Fruit fly (Drosophila melanogaster) whole organism, embryonic: ENCODE measurements around the gene Mbs.

Experiments
- CG10274 ChIP-seq: fragments of 200-800 bp; sonication (Bioruptor generic); optimal IDR thresholded peaks from 3 replicates; lab custom pipeline; 2017; ENCODE audit warnings: missing biosample characterization, mild to moderate bottlenecking, missing genetic modification characterization
- CG10959 ChIP-seq: fragments of 200-800 bp; sonication (Bioruptor generic); IDR thresholded peaks from 2 replicates; pipeline ENCODE4 v1.3.6; 2022; ENCODE audit warnings: missing biosample characterization, missing genetic modification characterization
- CG11560 ChIP-seq: fragments of 200-800 bp; sonication (Bioruptor generic); IDR thresholded peaks from 3 replicates; pipeline ENCODE4 v1.3.6; 2022; ENCODE audit warnings: missing biosample characterization, missing genetic modification characterization
- CG13123 ChIP-seq: fragments of 200-800 bp; sonication (Bioruptor generic); optimal IDR thresholded peaks from 2 replicates; lab custom pipeline; 2016; ENCODE audit warnings: missing biosample characterization, missing genetic modification characterization
- CG13296 ChIP-seq: fragments of 200-800 bp; sonication (Bioruptor generic); optimal IDR thresholded peaks from 3 replicates; lab custom pipeline; 2018; ENCODE audit warnings: missing biosample characterization, mild to moderate bottlenecking, missing genetic modification characterization
- CG13424 ChIP-seq: fragments of 200-800 bp; sonication (Bioruptor generic); optimal IDR thresholded peaks from 2 replicates; lab custom pipeline; 2019; ENCODE audit warnings: missing biosample characterization, mild to moderate bottlenecking, missing genetic modification characterization, moderate library complexity
- CG2129 ChIP-seq: fragments of 200-800 bp; sonication (Bioruptor generic); IDR thresholded peaks from 2 replicates; pipeline ENCODE4 v1.3.6; 2022; ENCODE audit warnings: missing biosample characterization, missing genetic modification characterization; ENCODE audit not compliant: partially characterized antibody
- CG2202 ChIP-seq: fragments of 200-800 bp; sonication (Bioruptor generic); optimal IDR thresholded peaks from 2 replicates; lab custom pipeline; 2018; ENCODE audit warnings: missing biosample characterization, mild to moderate bottlenecking, missing genetic modification characterization
- CG2678 ChIP-seq: fragments of 200-800 bp; sonication (Bioruptor generic); optimal IDR thresholded peaks from 3 replicates; lab custom pipeline; 2019; ENCODE audit warnings: missing biosample characterization, mild to moderate bottlenecking, missing genetic modification characterization, moderate library complexity
- CG2712 ChIP-seq: fragments of 200-800 bp; optimal IDR thresholded peaks from 3 replicates; lab custom pipeline; 2019; ENCODE audit warnings: missing biosample characterization, mild to moderate bottlenecking, missing genetic modification characterization, moderate library complexity
- CG30431 ChIP-seq: fragments of 200-800 bp; sonication (Bioruptor generic); optimal IDR thresholded peaks from 2 replicates; lab custom pipeline; 2017; ENCODE audit warnings: missing biosample characterization, missing genetic modification characterization
- CG3065 ChIP-seq: fragments of 200-800 bp; sonication (Bioruptor generic); optimal IDR thresholded peaks from 2 replicates; lab custom pipeline; 2016; ENCODE audit warnings: missing biosample characterization, missing genetic modification characterization
- CG32772 ChIP-seq: fragments of 200-800 bp; sonication (Bioruptor generic); IDR thresholded peaks from 2 replicates; pipeline ENCODE4 v1.3.6; 2022; ENCODE audit warnings: missing biosample characterization, missing genetic modification characterization
- CG3995 ChIP-seq: fragments of 200-800 bp; sonication (Bioruptor generic); optimal IDR thresholded peaks from 3 replicates; lab custom pipeline; 2016; ENCODE audit warnings: missing biosample characterization, missing genetic modification characterization
- CG4360 ChIP-seq: fragments of 200-800 bp; sonication (Bioruptor generic); IDR thresholded peaks from 2 replicates; pipeline ENCODE4 v1.3.6; 2022; ENCODE audit warnings: missing biosample characterization, missing genetic modification characterization
- CG4424 ChIP-seq: fragments of 200-800 bp; sonication (Bioruptor generic); optimal IDR thresholded peaks from 3 replicates; lab custom pipeline; 2016; ENCODE audit warnings: missing biosample characterization, missing genetic modification characterization
- CG9437 ChIP-seq: fragments of 200-800 bp; sonication (Bioruptor generic); optimal IDR thresholded peaks from 2 replicates; lab custom pipeline; 2018; ENCODE audit warnings: missing biosample characterization, mild to moderate bottlenecking, missing genetic modification characterization
- CG9727 ChIP-seq: fragments of 200-800 bp; sonication (Bioruptor generic); optimal IDR thresholded peaks from 3 replicates; lab custom pipeline; 2017; ENCODE audit warnings: missing biosample characterization, mild to moderate bottlenecking, missing genetic modification characterization
- CG9797 ChIP-seq: fragments of 200-800 bp; sonication (Bioruptor generic); optimal IDR thresholded peaks from 3 replicates; lab custom pipeline; 2018; ENCODE audit warnings: missing biosample characterization, mild to moderate bottlenecking, missing genetic modification characterization
- CHES-1-like ChIP-seq: fragments of 200-800 bp; sonication (Bioruptor generic); optimal IDR thresholded peaks from 2 replicates; lab custom pipeline; 2016; ENCODE audit warnings: missing biosample characterization, missing genetic modification characterization
- CkIIα-i1 ChIP-seq: fragments of 200-800 bp; sonication (Bioruptor generic); IDR thresholded peaks from 2 replicates; pipeline ENCODE4 v1.3.6; 2022; ENCODE audit warnings: missing biosample characterization, missing genetic modification characterization
- E2f2 ChIP-seq: fragments of 200-800 bp; sonication (Bioruptor generic); IDR thresholded peaks from 2 replicates; pipeline ENCODE4 v1.3.6; 2022; ENCODE audit warnings: missing biosample characterization, missing genetic modification characterization
- Ets65A ChIP-seq: fragments of 200-800 bp; sonication (Bioruptor generic); peaks from one replicate; lab custom pipeline; 2016; ENCODE audit warnings: missing biosample characterization, missing genetic modification characterization
- Fer1 ChIP-seq: fragments of 200-800 bp; sonication (Bioruptor generic); optimal IDR thresholded peaks from 2 replicates; lab custom pipeline; 2017; ENCODE audit warnings: missing biosample characterization, mild to moderate bottlenecking, missing genetic modification characterization
- HLH54F ChIP-seq: fragments of 200-800 bp; sonication (Bioruptor generic); optimal IDR thresholded peaks from 3 replicates; lab custom pipeline; 2016; ENCODE audit warnings: missing biosample characterization, missing genetic modification characterization
- Hey ChIP-seq: fragments of 200-800 bp; sonication (Bioruptor generic); optimal IDR thresholded peaks from 3 replicates; lab custom pipeline; 2018; ENCODE audit warnings: missing biosample characterization, mild to moderate bottlenecking, missing genetic modification characterization
- HmgD ChIP-seq: fragments of 200-800 bp; sonication (Bioruptor generic); optimal IDR thresholded peaks from 3 replicates; lab custom pipeline; 2016; ENCODE audit warnings: missing biosample characterization, missing genetic modification characterization
- Lim3 ChIP-seq: fragments of 200-800 bp; sonication (Bioruptor generic); IDR thresholded peaks from 2 replicates; pipeline ENCODE4 v1.3.6; 2022; ENCODE audit warnings: missing biosample characterization, missing genetic modification characterization
- Sox102F ChIP-seq: fragments of 200-800 bp; sonication (Bioruptor generic); optimal IDR thresholded peaks from 2 replicates; lab custom pipeline; 2018; ENCODE audit warnings: missing biosample characterization, mild to moderate bottlenecking, missing genetic modification characterization, moderate library complexity
- Sry-δ ChIP-seq: fragments of 200-800 bp; sonication (Bioruptor generic); optimal IDR thresholded peaks from 2 replicates; lab custom pipeline; 2016; ENCODE audit warnings: missing biosample characterization, missing genetic modification characterization
- Trl ChIP-seq, 3 experiments: fragments of >200 bp in 2 of 3; fragments of 200-800 bp in 1 of 3; sonication (Bioruptor generic) in 1 of 3; optimal IDR thresholded peaks; 2 replicates in 1 of 3; 3 replicates in 2 of 3; lab custom pipeline; 2016 to 2017; ENCODE audit warnings: missing biosample characterization in 1 of 3, missing genetic modification characterization in 1 of 3
- Xrp1 ChIP-seq: fragments of 200-800 bp; sonication (Bioruptor generic); IDR thresholded peaks from 2 replicates; pipeline ENCODE4 v1.3.6; 2022; ENCODE audit warnings: missing biosample characterization, missing genetic modification characterization
- YL-1 ChIP-seq: fragments of 200-800 bp; sonication (Bioruptor generic); optimal IDR thresholded peaks from 3 replicates; lab custom pipeline; 2017; ENCODE audit warnings: missing biosample characterization, mild to moderate bottlenecking, missing genetic modification characterization
- bbx ChIP-seq: fragments of 200-800 bp; sonication (Bioruptor generic); IDR thresholded peaks from 2 replicates; pipeline ENCODE4 v1.3.6; 2022; ENCODE audit warnings: missing biosample characterization, missing genetic modification characterization; ENCODE audit not compliant: partially characterized antibody
- bsh ChIP-seq, 2 experiments: fragments of 200-800 bp; sonication (Bioruptor generic); optimal IDR thresholded peaks; 2 replicates each; lab custom pipeline; 2017 to 2018; ENCODE audit warnings: mild to moderate bottlenecking in 2 of 2, missing biosample characterization in 2 of 2, missing genetic modification characterization in 2 of 2, moderate library complexity in 1 of 2
- cg ChIP-seq: fragments of 200-800 bp; sonication (Bioruptor generic); optimal IDR thresholded peaks from 3 replicates; lab custom pipeline; 2019; ENCODE audit warnings: missing biosample characterization, mild to moderate bottlenecking, missing genetic modification characterization, moderate library complexity
- crc ChIP-seq: fragments of 200-800 bp; sonication (Bioruptor generic); optimal IDR thresholded peaks from 2 replicates; lab custom pipeline; 2016; ENCODE audit warnings: missing biosample characterization, missing genetic modification characterization
- crol ChIP-seq: fragments of 200-800 bp; sonication (Bioruptor generic); IDR thresholded peaks from 2 replicates; pipeline ENCODE4 v1.3.6; 2022; ENCODE audit warnings: missing biosample characterization, missing genetic modification characterization
- dpn ChIP-seq, 2 experiments: fragments of 200-800 bp; sonication (Bioruptor generic); optimal IDR thresholded peaks; 3 replicates each; lab custom pipeline; 2016; ENCODE audit warnings: missing biosample characterization in 2 of 2, missing genetic modification characterization in 2 of 2
- gfzf ChIP-seq: fragments of 200-800 bp; sonication (Bioruptor generic); optimal IDR thresholded peaks from 2 replicates; lab custom pipeline; 2016; ENCODE audit warnings: missing biosample characterization, mild to moderate bottlenecking, missing genetic modification characterization, moderate library complexity
- jumu ChIP-seq: fragments of 200-800 bp; sonication (Bioruptor generic); optimal IDR thresholded peaks from 3 replicates; lab custom pipeline; 2016; ENCODE audit warnings: missing biosample characterization, missing genetic modification characterization
- ken ChIP-seq: fragments of 200-800 bp; sonication (Bioruptor generic); IDR thresholded peaks from 3 replicates; pipeline ENCODE4 v1.3.6; 2022; ENCODE audit warnings: missing biosample characterization, missing genetic modification characterization
- pros ChIP-seq: fragments of 200-800 bp; sonication (Bioruptor generic); optimal IDR thresholded peaks from 3 replicates; lab custom pipeline; 2019; ENCODE audit warnings: missing biosample characterization, mild to moderate bottlenecking, missing genetic modification characterization, moderate library complexity
- ranshi ChIP-seq: fragments of 200-800 bp; sonication (Bioruptor generic); IDR thresholded peaks from 2 replicates; pipeline ENCODE4 v1.3.6; 2022; ENCODE audit warnings: missing biosample characterization, missing genetic modification characterization
- rib ChIP-seq: fragments of 200-800 bp; sonication (Bioruptor generic); IDR thresholded peaks from 2 replicates; pipeline ENCODE4 v1.3.6; 2022; ENCODE audit warnings: missing biosample characterization, missing genetic modification characterization
- tll ChIP-seq, 2 experiments: fragments of 200-800 bp in 1 of 2; fragments of >200 bp in 1 of 2; sonication (Bioruptor generic) in 1 of 2; optimal IDR thresholded peaks; 2 replicates each; lab custom pipeline; 2017 to 2019; ENCODE audit warnings: missing biosample characterization in 2 of 2, missing genetic modification characterization in 2 of 2, mild to moderate bottlenecking in 1 of 2, moderate library complexity in 1 of 2
- twi ChIP-seq: fragments of 200-800 bp; optimal IDR thresholded peaks from 2 replicates; lab custom pipeline; 2019; ENCODE audit warnings: missing biosample characterization, mild to moderate bottlenecking, missing genetic modification characterization, moderate library complexity
- usp ChIP-seq: fragments of >200 bp; optimal IDR thresholded peaks from 2 replicates; lab custom pipeline; 2017; ENCODE audit warnings: missing biosample characterization, missing genetic modification characterization
- wdn ChIP-seq: fragments of 200-800 bp; sonication (Bioruptor generic); IDR thresholded peaks from 2 replicates; pipeline ENCODE4 v1.3.6; 2022; ENCODE audit warnings: missing biosample characterization, missing genetic modification characterization
- wor ChIP-seq: fragments of 200-800 bp; sonication (Bioruptor generic); IDR thresholded peaks from 2 replicates; pipeline ENCODE4 v1.3.6; 2022; ENCODE audit warnings: missing biosample characterization, missing genetic modification characterization

Gene Mbs

DNA sequence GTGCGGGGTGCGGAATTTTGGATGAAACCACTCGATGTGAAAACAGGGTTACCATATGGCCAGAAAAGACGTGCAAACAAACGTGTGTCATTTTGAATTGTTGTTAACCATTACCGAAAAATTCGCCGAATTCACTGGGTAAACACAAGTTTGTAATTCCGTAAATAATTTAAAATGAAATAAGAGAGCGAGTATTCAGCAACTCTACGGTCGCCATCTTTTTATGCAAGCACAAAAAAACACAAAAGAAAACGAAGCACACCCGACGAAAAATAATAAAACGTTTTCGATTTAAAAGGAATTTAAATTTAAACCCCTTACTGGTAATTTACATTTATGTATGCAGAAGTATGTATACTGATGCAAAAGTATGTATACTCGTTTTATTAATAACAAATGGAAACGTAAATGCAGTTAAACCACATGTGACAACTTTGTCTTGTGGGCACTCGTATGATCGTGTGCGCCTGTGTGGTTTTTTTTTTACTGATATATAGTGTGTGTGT, 5.9 kb upstream of the Mbs start:
- 0 out of 2 replicates have a peak, but pooled peaks have one; percentile 25 for TF ChIP-seq bbx
- peak; percentile 87 for TF ChIP-seq YL-1 (GFP tag; lab: Kevin White, UChicago)
- peak; percentile 92 for TF ChIP-seq CG9727 (GFP tag; lab: Kevin White, UChicago)
- peak; percentile 57 for TF ChIP-seq CG3995 (GFP tag; lab: Kevin White, UChicago)
- TF ChIP-seq wdn (GFP tag; lab: Robert Waterston, UW): peak; percentile 86
- TF ChIP-seq Lim3 (GFP tag; lab: Robert Waterston, UW): peak; percentile 69; the same call in 1 of the 2 replicates
- peak; percentile 48 for TF ChIP-seq pros (GFP tag; lab: Kevin White, UChicago)
- peak; percentile 91 for TF ChIP-seq CHES-1-like (GFP tag; lab: Kevin White, UChicago)
- peak; percentile 78 to 96 for TF ChIP-seq bsh (GFP tag; optimal IDR thresholded peaks at IDR 0.05; lab: Kevin White, UChicago)
- TF ChIP-seq CG4360 (GFP tag; lab: Robert Waterston, UW): peak; percentile 72; the same call in 1 of the 2 replicates
- peak; percentile 87 for TF ChIP-seq CG2202
- TF ChIP-seq cg (GFP tag; lab: Kevin White, UChicago): peak; percentile 83
- TF ChIP-seq wor: peak; percentile 84
- peak; percentile 96 for TF ChIP-seq CG13296 (GFP tag; lab: Kevin White, UChicago)
- TF ChIP-seq CG9797 (GFP tag; lab: Kevin White, UChicago): peak; percentile 6
- peak; percentile 97 for TF ChIP-seq CG2712 (tag; lab: Kevin White, UChicago)
- TF ChIP-seq CG30431 (GFP tag; lab: Kevin White, UChicago): peak; percentile 75
- peak; percentile 84 for TF ChIP-seq CG10959 (GFP tag; lab: Robert Waterston, UW)
- TF ChIP-seq dpn (GFP tag; optimal IDR thresholded peaks at IDR 0.05; lab: Kevin White, UChicago): peak; percentile 85 to 91
- peak; percentile 80 for TF ChIP-seq CG13123
- TF ChIP-seq CG2129 (GFP tag; lab: Robert Waterston, UW): no peak
- TF ChIP-seq CG4424: peak; percentile 82
- TF ChIP-seq CG3065 (GFP tag; lab: Kevin White, UChicago): peak; percentile 59
- peak; percentile 88 for TF ChIP-seq HLH54F (GFP tag; lab: Kevin White, UChicago)
- TF ChIP-seq CG10274 (GFP tag; lab: Kevin White, UChicago): peak; percentile 54
- no peak for TF ChIP-seq CkIIα-i1
- TF ChIP-seq Sry-δ (GFP tag; lab: Kevin White, UChicago): peak; percentile 53
- peak; percentile 89 for TF ChIP-seq CG32772
- TF ChIP-seq crc: peak; percentile 91
- peak; percentile 95 for TF ChIP-seq Ets65A (GFP tag; lab: Kevin White, UChicago)
- peak; percentile 88 for TF ChIP-seq rib (GFP tag; lab: Robert Waterston, UW)
- peak; percentile 97 for TF ChIP-seq Fer1 (GFP tag; lab: Kevin White, UChicago)
- TF ChIP-seq ken (GFP tag; lab: Robert Waterston, UW): peak; percentile 85
- peak; percentile 93 for TF ChIP-seq jumu (GFP tag; lab: Kevin White, UChicago)
- TF ChIP-seq Trl (optimal IDR thresholded peaks at IDR 0.05; lab: Kevin White, UChicago): no peak
- TF ChIP-seq Trl (GFP tag; optimal IDR thresholded peaks at IDR 0.05; lab: Kevin White, UChicago): peak; percentile 87
- TF ChIP-seq ranshi (GFP tag; lab: Robert Waterston, UW): peak; percentile 90
- peak; percentile 63 for TF ChIP-seq Hey
- no peak for TF ChIP-seq usp (GFP tag; lab: Kevin White, UChicago)
- TF ChIP-seq CG2678 (tag; lab: Kevin White, UChicago): peak; percentile 97
- TF ChIP-seq twi: peak; percentile 69
- peak; percentile 79 for TF ChIP-seq CG9437 (GFP tag; lab: Kevin White, UChicago)
- TF ChIP-seq crol (GFP tag; lab: Robert Waterston, UW): peak; percentile 93
- peak; percentile 96 for TF ChIP-seq Sox102F
- TF ChIP-seq HmgD (GFP tag; lab: Kevin White, UChicago): peak; percentile 53
- peak; percentile 70 for TF ChIP-seq E2f2 (GFP tag; lab: Robert Waterston, UW)
- TF ChIP-seq gfzf: no peak
- peak; percentile 72; the same call in 2 of the 3 replicates for TF ChIP-seq CG11560 (tag; lab: Robert Waterston, UW)
- TF ChIP-seq CG13424 (tag; lab: Kevin White, UChicago): peak; percentile 96
- TF ChIP-seq Xrp1 (GFP tag; lab: Robert Waterston, UW): peak; percentile 96
- peak in 1 of 2 experiments; percentile 0 for TF ChIP-seq tll (GFP tag; optimal IDR thresholded peaks at IDR 0.05; lab: Kevin White, UChicago)
